Fruit fly (Drosophila melanogaster): ENCODE data around the gene CG13065.
A peak's percentile ranks its signal among the peaks of the same experiment; 100 is the strongest.

Gene CG13065

dm6 chr3L:16228659-16229205, 48.5 kb upstream of the CG13065 start, which contains the start of gene Tmx3 (continued):
- TF ChIP-seq grau (tag; optimal IDR thresholded peaks at IDR 0.05) (peak; percentile 91), ara (GFP tag; IDR thresholded peaks at IDR 0.05) (peak; percentile 87), lilli (GFP tag; optimal IDR thresholded peaks at IDR 0.05) (peak; percentile 82), CG12769 (tag; optimal IDR thresholded peaks at IDR 0.05) (no peak), CG14860 (GFP tag; IDR thresholded peaks at IDR 0.05; ENCODE audit: partially characterized antibody) (no peak), sisA (GFP tag; IDR thresholded peaks at IDR 0.05) (peak; percentile 90), onecut (GFP tag; IDR thresholded peaks at IDR 0.05) (peak; percentile 67), CG4328 (GFP tag; optimal IDR thresholded peaks at IDR 0.05) (peak; percentile 23), emc (GFP tag; optimal IDR thresholded peaks at IDR 0.05) (peak; percentile 19), CG8944 (GFP tag; optimal IDR thresholded peaks at IDR 0.05) (peak; percentile 62), CG1024 (GFP tag; IDR thresholded peaks at IDR 0.05) (peak; percentile 88), mirr (GFP tag; optimal IDR thresholded peaks at IDR 0.05) (no peak), gfzf (GFP tag; optimal IDR thresholded peaks at IDR 0.05) (peak; percentile 60), CG5180 (GFP tag; optimal IDR thresholded peaks at IDR 0.05) (peak; percentile 9), cwo (GFP tag; optimal IDR thresholded peaks at IDR 0.05) (peak; percentile 90), CG12659 (GFP tag; optimal IDR thresholded peaks at IDR 0.05) (peak; percentile 92), CG9817 (tag; optimal IDR thresholded peaks at IDR 0.05) (peak; percentile 90), CG4730 (GFP tag; IDR thresholded peaks at IDR 0.05) (peak; percentile 88), CG4820 (GFP tag; optimal IDR thresholded peaks at IDR 0.05) (peak; percentile 87), chn (GFP tag; optimal IDR thresholded peaks at IDR 0.05) (peak; percentile 59), CG13624 (GFP tag; optimal IDR thresholded peaks at IDR 0.05) (peak; percentile 56), CG17361 (GFP tag; IDR thresholded peaks at IDR 0.05) (peak; percentile 76), Taf1 (GFP tag; IDR thresholded peaks at IDR 0.05) (peak; percentile 79), CG4707 (GFP tag; optimal IDR thresholded peaks at IDR 0.05) (no peak), Rfx (GFP tag; IDR thresholded peaks at IDR 0.05) (peak; percentile 95), vnd (GFP tag; IDR thresholded peaks at IDR 0.05; ENCODE audit: partially characterized antibody) (no peak), Rx (GFP tag; IDR thresholded peaks at IDR 0.05) (peak; percentile 89), Ssrp (tag; optimal IDR thresholded peaks at IDR 0.05) (peak; percentile 92), ac (GFP tag; optimal IDR thresholded peaks at IDR 0.05) (no peak), Six4 (GFP tag; optimal IDR thresholded peaks at IDR 0.05) (peak; percentile 75), CG6689 (GFP tag; IDR thresholded peaks at IDR 0.05) (peak; percentile 90), CG10209 (GFP tag; optimal IDR thresholded peaks at IDR 0.05) (peak; percentile 90), mld (GFP tag; IDR thresholded peaks at IDR 0.05; ENCODE audit: partially characterized antibody) (no peak), CG11723 (GFP tag; optimal IDR thresholded peaks at IDR 0.05) (no peak), bigmax (GFP tag; optimal IDR thresholded peaks at IDR 0.05) (no peak), stwl (tag; optimal IDR thresholded peaks at IDR 0.05) (peak; percentile 81), CG11398 (GFP tag; optimal IDR thresholded peaks at IDR 0.05) (no peak), Ptx1 (GFP tag; IDR thresholded peaks at IDR 0.05) (peak; percentile 95), nmo (GFP tag; optimal IDR thresholded peaks at IDR 0.05) (peak; percentile 96), Dad (GFP tag; optimal IDR thresholded peaks at IDR 0.05) (peak; percentile 58), peb (GFP tag; IDR thresholded peaks at IDR 0.05) (peak; percentile 56), CG4617 (GFP tag; optimal IDR thresholded peaks at IDR 0.05; ENCODE audit: borderline replicate concordance) (peak; percentile 90), yki (optimal IDR thresholded peaks at IDR 0.05) (no peak), repo (GFP tag; optimal IDR thresholded peaks at IDR 0.05) (no peak), kah (GFP tag; optimal IDR thresholded peaks at IDR 0.05) (peak; percentile 66), eve (GFP tag; optimal IDR thresholded peaks at IDR 0.05) (no peak), sug (tag; optimal IDR thresholded peaks at IDR 0.05) (peak; percentile 31), seq (GFP tag; IDR thresholded peaks at IDR 0.05) (peak; percentile 58), oc (tag; optimal IDR thresholded peaks at IDR 0.05) (peak; percentile 78), inv (GFP tag; IDR thresholded peaks at IDR 0.05; ENCODE audit: partially characterized antibody) (no peak), CG11696 (GFP tag; IDR thresholded peaks at IDR 0.05) (no peak)
